Worm (Caenorhabditis elegans): ENCODE data around the gene C25A8.1.

DNA sequence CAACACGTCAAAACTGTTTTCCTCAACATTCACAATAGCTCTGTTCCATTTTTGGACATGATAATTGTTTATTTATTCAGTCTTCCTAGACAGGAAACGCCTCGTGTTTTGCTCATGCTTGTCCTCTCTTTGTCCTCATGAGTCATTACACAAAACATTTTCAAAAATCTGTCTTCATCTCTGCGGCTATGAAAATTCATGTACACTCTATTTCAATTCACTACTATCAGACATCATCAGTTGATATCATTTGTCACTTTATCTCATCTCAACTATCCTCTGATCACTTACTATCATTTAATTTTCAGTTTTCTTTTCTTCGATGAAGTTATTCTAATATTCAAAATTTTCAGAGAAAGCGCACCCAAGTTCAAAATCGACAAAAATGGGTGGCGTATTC, 12.9 kb downstream of the C25A8.1 start, which contains the start of gene adah-1:
- no peak for TF ChIP-seq M03D4.4 (tag; optimal IDR thresholded peaks at IDR 0.05)
- TF ChIP-seq pha-4 (tag; optimal IDR thresholded peaks at IDR 0.05): no peak
- TF ChIP-seq unc-62 (GFP tag; optimal IDR thresholded peaks at IDR 0.05): peak; percentile 74
- no peak for TF ChIP-seq elt-1 (tag; optimal IDR thresholded peaks at IDR 0.05; ENCODE audit: borderline replicate concordance, insufficient read depth)
- no peak for TF ChIP-seq lin-13 (tag; optimal IDR thresholded peaks at IDR 0.05)
- no peak for TF ChIP-seq flh-1 (GFP tag; optimal IDR thresholded peaks at IDR 0.05)
- no peak for TF ChIP-seq elt-3 (tag; optimal IDR thresholded peaks at IDR 0.05)
